Worm (Caenorhabditis elegans) whole organism, midembryonic: ENCODE data around the gene lap-1.

Experiments used
- cog-1 ChIP-seq: sonication (generic microtip); optimal IDR thresholded peaks from 2 replicates; lab custom pipeline; 2016; ENCODE audit warnings: missing genetic modification characterization, missing compliant biosample characterization
- flt-1 ChIP-seq: fragments of 200-800 bp; sonication (Bioruptor generic); IDR thresholded peaks from 2 replicates; pipeline ENCODE4 v1.3.6; 2022; ENCODE audit warnings: missing genetic modification characterization, missing compliant biosample characterization
- klf-2 ChIP-seq: fragments of 200-800 bp; sonication (Bioruptor generic); conservative IDR thresholded peaks from 2 replicates; pipeline ENCODE4 v1.3.6; 2022; ENCODE audit warnings: missing genetic modification reagents, missing genetic modification characterization, missing compliant biosample characterization
- med-1 ChIP-seq: sonication (generic microtip); optimal IDR thresholded peaks from 2 replicates; lab custom pipeline; 2017; ENCODE audit warnings: missing genetic modification characterization, mild to moderate bottlenecking, missing compliant biosample characterization, antibody characterized with exemption, missing genetic modification reagents; ENCODE audit not compliant: insufficient read depth
- ref-1 ChIP-seq: fragments of 200-800 bp; sonication (Bioruptor generic); conservative IDR thresholded peaks from 2 replicates; pipeline ENCODE4 v1.3.6; 2022; ENCODE audit warnings: missing genetic modification reagents, missing genetic modification characterization, missing compliant biosample characterization
- tab-1 ChIP-seq: fragments of 200-800 bp; sonication (Bioruptor generic); IDR thresholded peaks from 2 replicates; pipeline ENCODE4 v1.3.6; 2022; ENCODE audit warnings: missing genetic modification characterization, missing compliant biosample characterization
- ztf-23 ChIP-seq: fragments of 200-800 bp; sonication (Bioruptor generic); IDR thresholded peaks from 2 replicates; pipeline ENCODE4 v1.3.6; 2022; ENCODE audit warnings: missing genetic modification reagents, missing genetic modification characterization, missing compliant biosample characterization

DNA sequence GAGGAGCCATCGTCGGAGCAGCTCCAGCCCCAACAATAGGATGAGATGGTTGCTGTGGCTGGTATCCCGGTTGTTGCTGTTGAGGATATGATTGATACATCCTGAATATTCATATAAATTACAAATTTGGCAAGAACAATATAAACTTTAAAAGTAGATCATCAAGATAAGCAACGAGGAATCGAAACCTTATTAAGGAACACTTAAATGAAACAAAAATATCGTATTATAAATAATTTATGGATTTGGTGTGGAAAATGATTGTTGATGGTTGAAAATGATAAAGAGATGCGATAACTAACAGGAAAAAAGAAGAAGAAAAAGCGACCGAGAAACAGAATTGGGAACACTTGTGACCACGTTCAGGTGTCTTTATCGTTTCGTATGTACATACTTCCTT lies 37.6 kb upstream of the lap-1 start, which contains the start of gene pqn-96:
- TF ChIP-seq flt-1 (GFP tag; lab: Robert Waterston, UW), result no peak
- no peak for TF ChIP-seq klf-2 (GFP tag; lab: Robert Waterston, UW)
- no peak for TF ChIP-seq ztf-23 (GFP tag; lab: Robert Waterston, UW)
- no peak for TF ChIP-seq med-1 (GFP tag; lab: Kevin White, UChicago)
- TF ChIP-seq cog-1 (tag; lab: Kevin White, UChicago), result no peak
- no peak for TF ChIP-seq ref-1
- no peak for TF ChIP-seq tab-1 (GFP tag; lab: Robert Waterston, UW)
